Worm (Caenorhabditis elegans) whole organism, L2 larva: Measurements from ENCODE around the gene tatn-1.

ENCODE experiments used
- ceh-82 ChIP-seq: fragments of 150-350 bp; optimal IDR thresholded peaks from 2 replicates; lab custom pipeline; 2014; ENCODE audit warnings: missing biosample characterization, missing genetic modification characterization
- egl-27 ChIP-seq: sonication (generic microtip); optimal IDR thresholded peaks from 3 replicates; lab custom pipeline; 2017; ENCODE audit warnings: missing biosample characterization, missing genetic modification reagents, missing genetic modification characterization
- nhr-10 ChIP-seq: sonication (generic microtip); optimal IDR thresholded peaks from 2 replicates; lab custom pipeline; 2017; ENCODE audit warnings: missing biosample characterization, missing genetic modification characterization
- nhr-11 ChIP-seq: fragments of 150-350 bp; optimal IDR thresholded peaks from 2 replicates; lab custom pipeline; 2014; ENCODE audit warnings: missing biosample characterization, missing genetic modification characterization

- no peak for TF ChIP-seq egl-27 (tag; lab: Kevin White, UChicago)
- TF ChIP-seq nhr-11: no peak
- no peak for TF ChIP-seq ceh-82 (tag; lab: Kevin White, UChicago)
- TF ChIP-seq nhr-10 (tag; lab: Kevin White, UChicago): no peak
Observed at ce11 chrX:14786821-14787556, 3.8 kb upstream of the tatn-1 start.
